Worm (Caenorhabditis elegans) whole organism, late embryonic: ENCODE results near the gene cal-7.

Experiments
- K09A11.1 ChIP-seq: sonication (generic microtip); optimal IDR thresholded peaks from 2 replicates; lab custom pipeline; 2017; ENCODE audit warnings: antibody characterized with exemption, mild to moderate bottlenecking, missing genetic modification characterization, missing compliant biosample characterization; ENCODE audit not compliant: insufficient read depth
- tbx-2 ChIP-seq: sonication (generic microtip); optimal IDR thresholded peaks from 2 replicates; lab custom pipeline; 2016; ENCODE audit warnings: missing genetic modification characterization, missing compliant biosample characterization

DNA sequence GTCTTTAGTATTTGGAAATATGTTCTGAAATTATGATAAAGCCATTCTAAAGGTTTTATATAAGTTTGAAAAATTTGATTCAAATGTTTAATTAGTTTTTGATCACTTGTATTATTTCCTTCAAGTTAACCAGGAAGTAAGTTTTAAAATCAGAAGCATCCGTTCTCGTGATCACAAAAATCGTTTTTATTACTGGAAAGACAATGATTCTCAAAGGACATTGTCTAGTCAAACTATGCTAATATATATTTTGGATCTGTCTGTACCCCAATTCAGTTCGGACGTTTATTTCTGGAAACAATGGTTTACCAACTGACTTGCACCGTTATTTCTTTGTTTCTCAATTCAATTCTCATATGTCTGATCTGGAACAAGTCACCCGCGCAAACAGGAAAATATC, 17.5 kb upstream of the cal-7 start, which contains the start of gene str-188:
- no peak for TF ChIP-seq K09A11.1 (tag; lab: Kevin White, UChicago)
- TF ChIP-seq tbx-2 (tag; lab: Kevin White, UChicago), result no peak
